Worm (Caenorhabditis elegans) whole organism, L1 larva: Measurements from ENCODE around the gene col-185.

Source experiments
- C04F5.9 ChIP-seq: sonication (generic microtip); optimal IDR thresholded peaks from 2 replicates; lab custom pipeline; 2016; ENCODE audit warnings: missing genetic modification characterization, missing compliant biosample characterization
- ceh-82 ChIP-seq, 3 experiments: fragments of 150-350 bp in 1 of 3; sonication (generic microtip) in 2 of 3; optimal IDR thresholded peaks; 2 replicates each; lab custom pipeline; 2014 to 2017; ENCODE audit warnings: missing biosample characterization in 3 of 3, missing genetic modification characterization in 3 of 3
- ceh-88 ChIP-seq: fragments of 200-800 bp; sonication (Bioruptor generic); IDR thresholded peaks from 2 replicates; pipeline ENCODE4 v1.3.6; 2022; ENCODE audit warnings: missing genetic modification characterization, missing compliant biosample characterization
- ces-1 ChIP-seq: fragments of 150-350 bp; optimal IDR thresholded peaks from 2 replicates; lab custom pipeline; 2014; ENCODE audit warnings: missing biosample characterization, missing genetic modification reagents, missing genetic modification characterization
- efl-3 ChIP-seq: fragments of 200-800 bp; sonication (Bioruptor generic); optimal IDR thresholded peaks from 2 replicates; lab custom pipeline; 2018; ENCODE audit warnings: mild to moderate bottlenecking, missing genetic modification characterization, missing compliant biosample characterization
- elt-3 ChIP-seq, 6 experiments: fragments of 150-350 bp in 1 of 6; sonication (generic microtip); optimal IDR thresholded peaks; 2 replicates each; lab custom pipeline; 2017 to 2018; ENCODE audit warnings: missing biosample characterization in 6 of 6, missing genetic modification characterization in 6 of 6, inconsistent platforms in 1 of 6
- fkh-10 ChIP-seq: sonication (generic microtip); optimal IDR thresholded peaks from 2 replicates; lab custom pipeline; 2017; ENCODE audit warnings: missing biosample characterization, missing genetic modification reagents, missing genetic modification characterization
- fkh-4 ChIP-seq: sonication (generic microtip); optimal IDR thresholded peaks from 2 replicates; lab custom pipeline; 2016; ENCODE audit warnings: missing compliant biosample characterization, missing genetic modification characterization, borderline replicate concordance
- fos-1 ChIP-seq: fragments of 150-350 bp; optimal IDR thresholded peaks from 2 replicates; lab custom pipeline; 2014; ENCODE audit warnings: missing biosample characterization, missing genetic modification characterization
- grh-1 ChIP-seq: fragments of 200-800 bp; sonication (Bioruptor generic); IDR thresholded peaks from 2 replicates; pipeline ENCODE4 v1.3.6; 2022; ENCODE audit warnings: missing genetic modification reagents, missing genetic modification characterization, missing compliant biosample characterization
- hlh-17 ChIP-seq: fragments of 200-800 bp; sonication (Bioruptor generic); optimal IDR thresholded peaks from 2 replicates; lab custom pipeline; 2018; ENCODE audit warnings: missing genetic modification characterization, mild to moderate bottlenecking, missing compliant biosample characterization, moderate library complexity, borderline replicate concordance
- hlh-4 ChIP-seq: sonication (generic microtip); optimal IDR thresholded peaks from 2 replicates; lab custom pipeline; 2016; ENCODE audit warnings: mild to moderate bottlenecking, missing genetic modification characterization, missing compliant biosample characterization
- hpl-2 ChIP-seq: fragments of 150-350 bp; optimal IDR thresholded peaks from 2 replicates; lab custom pipeline; 2014; ENCODE audit warnings: missing biosample characterization, missing genetic modification reagents, missing genetic modification characterization
- isw-1 ChIP-seq: fragments of 200-800 bp; sonication (Bioruptor generic); IDR thresholded peaks from 2 replicates; pipeline ENCODE4 v1.3.6; 2022; ENCODE audit warnings: missing genetic modification characterization, missing compliant biosample characterization
- jun-1 ChIP-seq: fragments of 150-350 bp; optimal IDR thresholded peaks from 2 replicates; lab custom pipeline; 2014; ENCODE audit warnings: missing biosample characterization, missing genetic modification reagents, missing genetic modification characterization
- lin-14 ChIP-seq: fragments of 200-800 bp; sonication (Bioruptor generic); optimal IDR thresholded peaks from 2 replicates; lab custom pipeline; 2018; ENCODE audit warnings: mild to moderate bottlenecking, missing genetic modification characterization, moderate library complexity, missing compliant biosample characterization
- lin-15B ChIP-seq: fragments of 150-350 bp; sonication (generic microtip); optimal IDR thresholded peaks from 3 replicates; lab custom pipeline; 2014; ENCODE audit warnings: missing biosample characterization, missing genetic modification characterization
- lin-35 ChIP-seq, 2 experiments: fragments of 150-350 bp; optimal IDR thresholded peaks; 2 replicates each; lab custom pipeline; 2014; ENCODE audit warnings: missing biosample characterization in 2 of 2, missing genetic modification characterization in 2 of 2, missing genetic modification reagents in 2 of 2
- lin-39 ChIP-seq: fragments of 150-350 bp; optimal IDR thresholded peaks from 2 replicates; lab custom pipeline; 2014; ENCODE audit warnings: missing biosample characterization, missing genetic modification reagents, missing genetic modification characterization
- lir-3 ChIP-seq: sonication (generic microtip); optimal IDR thresholded peaks from 2 replicates; lab custom pipeline; 2016; ENCODE audit warnings: mild to moderate bottlenecking, missing genetic modification characterization, moderate library complexity, missing compliant biosample characterization; ENCODE audit not compliant: poor library complexity
- lsy-2 ChIP-seq, 2 experiments: fragments of 150-350 bp; optimal IDR thresholded peaks; 2 replicates each; lab custom pipeline; 2014; ENCODE audit warnings: missing biosample characterization in 2 of 2, missing genetic modification characterization in 2 of 2
- mab-9 ChIP-seq: fragments of 200-800 bp; sonication (Bioruptor generic); IDR thresholded peaks from 2 replicates; pipeline ENCODE4 v1.3.6; 2022; ENCODE audit warnings: missing genetic modification reagents, missing genetic modification characterization, missing compliant biosample characterization
- mef-2 ChIP-seq: fragments of 150-350 bp; optimal IDR thresholded peaks from 2 replicates; lab custom pipeline; 2014; ENCODE audit warnings: missing biosample characterization, missing genetic modification characterization
- nhr-11 ChIP-seq: fragments of 150-350 bp; optimal IDR thresholded peaks from 2 replicates; lab custom pipeline; 2014; ENCODE audit warnings: missing biosample characterization, missing genetic modification characterization
- nhr-12 ChIP-seq: sonication (generic microtip); optimal IDR thresholded peaks from 2 replicates; lab custom pipeline; 2017; ENCODE audit warnings: missing biosample characterization, missing genetic modification characterization
- nhr-19 ChIP-seq: fragments of 200-800 bp; sonication (Bioruptor generic); conservative IDR thresholded peaks from 2 replicates; pipeline ENCODE4 v1.3.6; 2022; ENCODE audit warnings: missing genetic modification characterization, missing compliant biosample characterization
- nhr-47 ChIP-seq: sonication (generic microtip); optimal IDR thresholded peaks from 2 replicates; lab custom pipeline; 2016; ENCODE audit warnings: mild to moderate bottlenecking, missing genetic modification characterization, moderate library complexity, missing compliant biosample characterization
- nhr-77 ChIP-seq: fragments of 150-350 bp; optimal IDR thresholded peaks from 2 replicates; lab custom pipeline; 2014; ENCODE audit warnings: missing biosample characterization, missing genetic modification characterization
- nhr-90 ChIP-seq: sonication (generic microtip); optimal IDR thresholded peaks from 2 replicates; lab custom pipeline; 2016; ENCODE audit warnings: mild to moderate bottlenecking, missing genetic modification characterization, missing compliant biosample characterization; ENCODE audit not compliant: poor library complexity
- pax-3 ChIP-seq: fragments of 200-800 bp; sonication (Bioruptor generic); optimal IDR thresholded peaks from 2 replicates; lab custom pipeline; 2018; ENCODE audit warnings: mild to moderate bottlenecking, missing genetic modification characterization, moderate library complexity, missing compliant biosample characterization
- rnt-1 ChIP-seq: sonication (generic microtip); optimal IDR thresholded peaks from 2 replicates; lab custom pipeline; 2016; ENCODE audit warnings: mild to moderate bottlenecking, missing genetic modification characterization, moderate library complexity, missing compliant biosample characterization
- skn-1 ChIP-seq: fragments of 150-350 bp; optimal IDR thresholded peaks from 2 replicates; lab custom pipeline; 2014; ENCODE audit warnings: missing biosample characterization, missing genetic modification characterization
- snu-23 ChIP-seq: sonication (generic microtip); optimal IDR thresholded peaks from 2 replicates; lab custom pipeline; 2016; ENCODE audit warnings: missing genetic modification characterization, missing compliant biosample characterization
- sptf-1 ChIP-seq: fragments of 150-350 bp; optimal IDR thresholded peaks from 2 replicates; lab custom pipeline; 2014; ENCODE audit warnings: missing biosample characterization, missing genetic modification characterization
- sup-37 ChIP-seq: fragments of 200-800 bp; sonication (Bioruptor generic); optimal IDR thresholded peaks from 2 replicates; lab custom pipeline; 2018; ENCODE audit warnings: mild to moderate bottlenecking, missing genetic modification characterization, missing compliant biosample characterization
- swsn-7 ChIP-seq: sonication (generic microtip); optimal IDR thresholded peaks from 2 replicates; lab custom pipeline; 2016; ENCODE audit warnings: missing genetic modification characterization, missing compliant biosample characterization
- tbx-2 ChIP-seq: sonication (generic microtip); optimal IDR thresholded peaks from 2 replicates; lab custom pipeline; 2016; ENCODE audit warnings: missing genetic modification characterization, missing compliant biosample characterization
- unc-130 ChIP-seq: fragments of 150-350 bp; optimal IDR thresholded peaks from 2 replicates; lab custom pipeline; 2017; ENCODE audit warnings: missing biosample characterization, missing genetic modification characterization, inconsistent platforms
- unc-30 ChIP-seq: sonication (generic microtip); optimal IDR thresholded peaks from 2 replicates; lab custom pipeline; 2017; ENCODE audit warnings: missing biosample characterization, missing genetic modification characterization
- unc-62 ChIP-seq: fragments of 150-350 bp; optimal IDR thresholded peaks from 2 replicates; lab custom pipeline; 2014; ENCODE audit warnings: missing biosample characterization, missing genetic modification reagents, missing genetic modification characterization
- zag-1 ChIP-seq: fragments of 150-350 bp; optimal IDR thresholded peaks from 2 replicates; lab custom pipeline; 2014; ENCODE audit warnings: missing biosample characterization, missing genetic modification characterization
- ztf-4 ChIP-seq: fragments of 150-350 bp; optimal IDR thresholded peaks from 2 replicates; lab custom pipeline; 2014; ENCODE audit warnings: missing biosample characterization, missing genetic modification characterization

col-185 gene

ce11 chrX:13536759-13537158 is 25.9 kb upstream of the col-185 start, which contains the start of gene R01E6.5:
TSS of gene R01E6.5 (plus strand) at chrX:13537059.
- TF ChIP-seq mef-2, result no peak
- no peak for TF ChIP-seq zag-1 (tag; lab: Kevin White, UChicago)
- TF ChIP-seq nhr-47, result no peak
- TF ChIP-seq fos-1 (tag; lab: Kevin White, UChicago), result no peak
- TF ChIP-seq lir-3, result no peak
- TF ChIP-seq fkh-10 (GFP tag; lab: Kevin White, UChicago), result no peak
- no peak for TF ChIP-seq hlh-17
- TF ChIP-seq lin-35 (GFP tag; optimal IDR thresholded peaks at IDR 0.05; lab: Kevin White, UChicago), result no peak
- no peak for TF ChIP-seq snu-23 (GFP tag; lab: Kevin White, UChicago)
- no peak for TF ChIP-seq unc-62 (GFP tag; lab: Kevin White, UChicago)
- no peak for TF ChIP-seq hpl-2 (GFP tag; lab: Kevin White, UChicago)
- TF ChIP-seq grh-1 (GFP tag; lab: Robert Waterston, UW), result no peak
- TF ChIP-seq ztf-4 (tag; lab: Kevin White, UChicago), result no peak
- no peak for TF ChIP-seq lin-14 (GFP tag; lab: Kevin White, UChicago)
- TF ChIP-seq ces-1 (GFP tag; lab: Kevin White, UChicago), result no peak
- TF ChIP-seq mab-9 (GFP tag; lab: Robert Waterston, UW), result no peak

- TF ChIP-seq nhr-11 (tag; lab: Kevin White, UChicago), result no peak
- TF ChIP-seq swsn-7, result no peak
- no peak for TF ChIP-seq ztf-4 (tag; lab: Kevin White, UChicago)
- TF ChIP-seq ceh-82 (tag; optimal IDR thresholded peaks at IDR 0.05; lab: Kevin White, UChicago), result peak in 1 of 3 experiments; percentile 10
- no peak for TF ChIP-seq nhr-12 (tag; lab: Kevin White, UChicago)
- peak; percentile 72 for TF ChIP-seq lin-14 (GFP tag; lab: Kevin White, UChicago)
- no peak for TF ChIP-seq tbx-2
Observed at ce11 chrX:13532424-13533309, 21.8 kb upstream of the col-185 start, which contains the start of gene acr-12. TSS of gene acr-12 (plus strand) at chrX:13532853.

ce11 chrX:13530015-13530778 is 19.3 kb upstream of the col-185 start:
- TF ChIP-seq rnt-1 (no peak), swsn-7 (no peak), skn-1 (tag; lab: Kevin White, UChicago) (peak; percentile 4)

- TF ChIP-seq lsy-2 (tag; optimal IDR thresholded peaks at IDR 0.05; lab: Kevin White, UChicago), result peak in 1 of 2 experiments; percentile 41
- peak; percentile 53 for TF ChIP-seq nhr-19
- no peak for TF ChIP-seq mab-9 (GFP tag; lab: Robert Waterston, UW)
- TF ChIP-seq fkh-4 (tag; lab: Kevin White, UChicago), result no peak
- TF ChIP-seq skn-1 (tag; lab: Kevin White, UChicago), result peak; percentile 3
- peak in 4 of 6 experiments; percentile 36 to 75 (median 55) for TF ChIP-seq elt-3 (tag; optimal IDR thresholded peaks at IDR 0.05; lab: Kevin White, UChicago)
- peak; percentile 73 for TF ChIP-seq nhr-90 (tag; lab: Kevin White, UChicago)
- TF ChIP-seq lin-14 (GFP tag; lab: Kevin White, UChicago), result peak; percentile 57
- TF ChIP-seq lin-15B (tag; lab: Kevin White, UChicago), result no peak
- TF ChIP-seq C04F5.9, result no peak
- TF ChIP-seq unc-30, result no peak
- no peak for TF ChIP-seq hpl-2 (GFP tag; lab: Kevin White, UChicago)
- TF ChIP-seq lin-39 (tag; lab: Kevin White, UChicago), result no peak
- no peak for TF ChIP-seq unc-130 (tag; lab: Kevin White, UChicago)
- no peak for TF ChIP-seq nhr-12 (tag; lab: Kevin White, UChicago)
- TF ChIP-seq isw-1 (GFP tag; lab: Robert Waterston, UW), result no peak
- TF ChIP-seq ceh-82 (tag; optimal IDR thresholded peaks at IDR 0.05; lab: Kevin White, UChicago), result peak in 1 of 3 experiments; percentile 30
- TF ChIP-seq efl-3, result no peak
- no peak for TF ChIP-seq hlh-4 (tag; lab: Kevin White, UChicago)
- peak; percentile 36 for TF ChIP-seq nhr-77 (tag; lab: Kevin White, UChicago)
- TF ChIP-seq pax-3 (tag; lab: Kevin White, UChicago), result no peak
- TF ChIP-seq ceh-88 (GFP tag; lab: Robert Waterston, UW), result no peak
- TF ChIP-seq sup-37, result no peak
- TF ChIP-seq lin-35 (GFP tag; optimal IDR thresholded peaks at IDR 0.05; lab: Kevin White, UChicago), result peak in 1 of 2 experiments; percentile 78
- no peak for TF ChIP-seq sptf-1
- TF ChIP-seq fkh-10 (GFP tag; lab: Kevin White, UChicago), result no peak
- TF ChIP-seq jun-1 (tag; lab: Kevin White, UChicago), result peak; percentile 51
Observed at ce11 chrX:13528630-13529138, 17.8 kb upstream of the col-185 start, which contains the start of gene F18H3.4. TSS of gene F18H3.4 (plus strand) at chrX:13529088.
